Fruit fly (Drosophila melanogaster): ENCODE results near the gene ImpE3.

ImpE3 gene

DNA sequence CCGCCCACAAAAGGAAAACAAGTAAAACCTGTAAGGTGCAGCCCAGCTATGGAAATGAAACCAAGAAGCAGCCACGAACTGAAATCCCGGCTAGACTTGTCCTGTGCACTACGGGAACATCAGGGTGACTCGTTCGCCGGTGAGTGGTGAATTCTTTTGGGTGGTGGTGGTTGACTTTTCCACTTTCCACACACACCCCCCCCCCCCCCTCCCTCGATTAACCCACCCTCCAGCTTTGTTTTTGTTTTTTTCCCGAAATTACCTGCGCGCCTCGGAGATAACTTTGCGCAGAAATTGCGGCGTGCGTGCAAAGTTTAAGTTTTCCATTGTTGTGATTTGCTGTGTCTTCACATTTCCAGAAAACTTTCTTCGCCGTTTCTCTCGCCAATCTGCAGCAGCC, 2.8 kb downstream of the ImpE3 start:
- no peak for TF ChIP-seq Hnf4 (GFP tag; optimal IDR thresholded peaks at IDR 0.05)
- TF ChIP-seq brk (GFP tag; optimal IDR thresholded peaks at IDR 0.05) = no peak
- TF ChIP-seq jim (GFP tag; optimal IDR thresholded peaks at IDR 0.05) = no peak
- no peak for TF ChIP-seq Hr83 (GFP tag; optimal IDR thresholded peaks at IDR 0.05; ENCODE audit: poor library complexity, severe bottlenecking)
- no peak for TF ChIP-seq Jra (GFP tag; optimal IDR thresholded peaks at IDR 0.05)
- no peak for TF ChIP-seq Mio (GFP tag; optimal IDR thresholded peaks at IDR 0.05)
- no peak for TF ChIP-seq fru (GFP tag; optimal IDR thresholded peaks at IDR 0.05)
- no peak for TF ChIP-seq woc (GFP tag; optimal IDR thresholded peaks at IDR 0.05)
- no peak for TF ChIP-seq ey (GFP tag; optimal IDR thresholded peaks at IDR 0.05)
- TF ChIP-seq lola (GFP tag; optimal IDR thresholded peaks at IDR 0.05) = no peak

DNA sequence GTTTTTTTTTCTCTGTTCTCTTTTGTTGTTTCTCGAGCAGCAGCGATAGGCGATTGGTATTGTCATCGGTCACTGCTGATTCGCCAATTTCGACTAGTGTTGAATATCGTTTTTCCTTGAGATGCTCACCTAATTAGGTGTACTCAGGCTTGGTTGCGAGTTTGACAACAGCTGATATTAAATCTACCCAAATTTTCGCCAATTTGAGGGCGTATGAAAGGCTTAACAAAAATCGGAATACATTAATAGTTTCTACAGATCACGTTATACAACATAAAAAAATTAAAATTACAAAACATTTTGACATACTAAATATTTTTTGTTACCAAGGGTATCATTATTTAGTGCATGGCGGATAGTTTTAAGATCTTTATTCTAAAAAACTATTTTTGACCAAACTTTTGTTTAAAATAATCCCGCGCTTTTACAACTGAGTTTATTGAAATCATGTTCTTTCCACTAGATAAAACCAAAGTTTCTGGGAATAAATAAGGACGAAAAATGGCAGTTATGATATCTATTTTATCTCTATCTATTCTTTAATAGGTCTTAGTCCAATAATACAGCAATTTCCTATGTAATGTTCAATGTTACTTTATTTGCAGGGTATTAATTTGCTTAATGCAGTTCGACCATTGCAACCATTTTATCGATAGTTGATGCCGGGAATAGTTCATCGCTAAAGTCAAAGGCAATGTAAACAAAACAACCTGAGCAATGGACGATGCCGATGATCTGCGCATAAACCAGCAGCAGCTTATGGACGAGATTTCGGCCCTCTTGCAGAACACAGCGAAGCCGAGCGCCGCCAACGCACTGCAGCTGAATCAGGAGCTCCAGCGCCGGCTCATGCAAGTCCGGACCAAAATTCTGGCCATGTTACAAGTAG, 16.0 kb downstream of the ImpE3 start, which contains the start of the genes CG10435 and Pbp95:
CG10435 (minus strand) TSS at position 81 of the 889 bp plus-strand sequence.
Pbp95 (plus strand) TSS at position 671 of the 889 bp plus-strand sequence.
- TF ChIP-seq OdsH (GFP tag; optimal IDR thresholded peaks at IDR 0.05) (peak; percentile 28), sv (GFP tag; optimal IDR thresholded peaks at IDR 0.05) (no peak), foxo (GFP tag; optimal IDR thresholded peaks at IDR 0.05) (peak in 1 of 2 experiments; percentile 72), Myc (optimal IDR thresholded peaks at IDR 0.05) (peak; percentile 67), psq (GFP tag; optimal IDR thresholded peaks at IDR 0.05) (peak; percentile 39), HLH106 (tag; optimal IDR thresholded peaks at IDR 0.05) (peak; percentile 38), woc (GFP tag; optimal IDR thresholded peaks at IDR 0.05) (peak; percentile 81), dsf (GFP tag; optimal IDR thresholded peaks at IDR 0.05; ENCODE audit: borderline replicate concordance) (peak; percentile 19), jim (GFP tag; optimal IDR thresholded peaks at IDR 0.05) (peak; percentile 55), Dif (GFP tag; optimal IDR thresholded peaks at IDR 0.05; ENCODE audit: partially characterized antibody) (peak; percentile 7), CG32264 (GFP tag; optimal IDR thresholded peaks at IDR 0.05) (no peak), Hr83 (GFP tag; optimal IDR thresholded peaks at IDR 0.05; ENCODE audit: poor library complexity, severe bottlenecking) (peak; percentile 86), ey (GFP tag; optimal IDR thresholded peaks at IDR 0.05) (peak; percentile 52), usp (GFP tag; optimal IDR thresholded peaks at IDR 0.05) (no peak), h (GFP tag; optimal IDR thresholded peaks at IDR 0.05) (peak; percentile 62), Hnf4 (GFP tag; optimal IDR thresholded peaks at IDR 0.05) (peak; percentile 80), rgr (GFP tag; optimal IDR thresholded peaks at IDR 0.05) (no peak), Vsx2 (GFP tag; optimal IDR thresholded peaks at IDR 0.05; ENCODE audit: partially characterized antibody) (peak; percentile 93), Abd-B (GFP tag; optimal IDR thresholded peaks at IDR 0.05) (no peak)

DNA sequence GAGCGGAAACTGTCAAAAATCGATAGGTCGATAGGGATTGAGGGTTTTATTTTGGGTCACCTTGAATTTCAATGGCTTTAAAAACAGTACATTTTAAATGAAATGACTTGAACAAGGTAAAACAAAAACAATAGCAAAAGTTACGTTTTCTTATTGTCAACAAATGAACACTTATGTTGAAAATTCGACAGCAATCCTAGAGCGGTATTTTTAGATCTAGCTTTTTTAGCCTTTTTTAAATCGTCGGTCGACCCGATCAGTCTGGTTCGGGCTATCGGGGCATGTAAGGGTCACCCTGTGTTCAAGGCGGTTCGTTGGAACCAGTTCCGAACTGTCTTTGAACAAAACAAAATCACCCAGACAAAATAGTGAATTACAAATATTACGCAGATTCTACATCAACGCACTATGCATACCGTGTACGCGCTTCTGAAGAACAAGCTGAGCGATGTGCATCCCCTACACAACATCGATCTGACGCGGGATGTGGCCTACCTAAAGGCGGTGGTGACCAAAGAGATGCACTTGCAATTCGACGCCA, 20.2 kb downstream of the ImpE3 start, which contains the start of the genes CG11052 and CG3223:
CG11052 (minus strand) TSS at position 218 of the 541 bp plus-strand sequence.
CG3223 (plus strand) TSS at position 321 of the 541 bp plus-strand sequence.
- TF ChIP-seq tai (GFP tag; optimal IDR thresholded peaks at IDR 0.05) = no peak
- TF ChIP-seq psq (GFP tag; optimal IDR thresholded peaks at IDR 0.05) = no peak
- TF ChIP-seq Myc (optimal IDR thresholded peaks at IDR 0.05) = peak; percentile 62
- peak; percentile 15 for TF ChIP-seq HLH106 (tag; optimal IDR thresholded peaks at IDR 0.05)
- peak; percentile 8 for TF ChIP-seq h (GFP tag; optimal IDR thresholded peaks at IDR 0.05)
- TF ChIP-seq Hnf4 (GFP tag; optimal IDR thresholded peaks at IDR 0.05) = peak; percentile 9
- TF ChIP-seq Rel (GFP tag; optimal IDR thresholded peaks at IDR 0.05) = no peak
- TF ChIP-seq Rel (tag; optimal IDR thresholded peaks at IDR 0.05) = peak; percentile 92
- peak; percentile 15 for TF ChIP-seq Sp1 (GFP tag; optimal IDR thresholded peaks at IDR 0.05)

DNA sequence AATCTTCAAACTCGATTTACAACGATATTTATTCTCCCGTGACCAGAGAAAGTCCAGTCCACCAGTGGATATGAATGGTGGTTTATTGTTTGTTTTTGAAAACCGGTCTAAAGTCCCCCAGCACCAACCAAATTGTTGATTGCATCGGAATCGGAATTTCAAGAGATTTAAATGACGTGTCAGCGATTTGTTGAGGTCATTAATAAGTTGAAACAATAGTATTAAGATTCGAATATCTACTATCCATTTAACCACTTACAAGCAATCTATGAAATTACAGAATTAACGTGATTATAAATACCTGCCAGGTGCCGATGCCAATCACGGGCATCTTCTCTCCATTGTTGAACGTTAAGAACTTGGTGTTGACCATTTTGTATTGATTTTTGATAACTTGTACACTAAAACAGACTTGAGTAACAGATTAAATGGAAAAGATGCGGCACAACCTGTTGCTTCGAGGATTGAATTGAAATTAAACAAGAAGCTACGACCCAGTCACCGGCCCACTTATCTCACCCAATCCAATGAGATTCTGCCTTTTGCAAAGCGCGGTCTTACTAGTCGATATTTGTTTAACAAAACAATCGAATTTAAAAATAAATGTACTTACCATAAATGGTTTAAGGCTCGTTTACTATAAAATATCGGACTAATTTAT, 21.6 kb downstream of the ImpE3 start, which contains the start of gene CG2767:
CG2767 (minus strand) TSS at position 516 of the 661 bp plus-strand sequence.
- no peak for TF ChIP-seq dsf (GFP tag; optimal IDR thresholded peaks at IDR 0.05; ENCODE audit: borderline replicate concordance)
- TF ChIP-seq Sp1 (GFP tag; optimal IDR thresholded peaks at IDR 0.05) = peak; percentile 45
- TF ChIP-seq jim (GFP tag; optimal IDR thresholded peaks at IDR 0.05) = no peak
- TF ChIP-seq dmrt93B (GFP tag; optimal IDR thresholded peaks at IDR 0.05) = no peak
- TF ChIP-seq CG9705 (GFP tag; optimal IDR thresholded peaks at IDR 0.05) = no peak
- TF ChIP-seq Rel (GFP tag; optimal IDR thresholded peaks at IDR 0.05) = no peak
- TF ChIP-seq Rel (tag; optimal IDR thresholded peaks at IDR 0.05) = peak; percentile 48
- TF ChIP-seq Jra (GFP tag; optimal IDR thresholded peaks at IDR 0.05) = no peak
- peak; percentile 20 for TF ChIP-seq Hnf4 (GFP tag; optimal IDR thresholded peaks at IDR 0.05)
- no peak for TF ChIP-seq Vsx2 (GFP tag; optimal IDR thresholded peaks at IDR 0.05; ENCODE audit: partially characterized antibody)
- peak; percentile 11 for TF ChIP-seq Hr83 (GFP tag; optimal IDR thresholded peaks at IDR 0.05; ENCODE audit: poor library complexity, severe bottlenecking)
